Worm (Caenorhabditis elegans) whole organism, midembryonic: ENCODE measurements around the gene snu-23.

ENCODE experiments used
- T22C8.4 ChIP-seq: fragments of 200-800 bp; sonication (Bioruptor generic); IDR thresholded peaks from 2 replicates; pipeline ENCODE4 v1.3.6; 2022; ENCODE audit warnings: missing genetic modification characterization, missing compliant biosample characterization
- cog-1 ChIP-seq: sonication (generic microtip); optimal IDR thresholded peaks from 2 replicates; lab custom pipeline; 2016; ENCODE audit warnings: missing genetic modification characterization, missing compliant biosample characterization
- flt-1 ChIP-seq: fragments of 200-800 bp; sonication (Bioruptor generic); IDR thresholded peaks from 2 replicates; pipeline ENCODE4 v1.3.6; 2022; ENCODE audit warnings: missing genetic modification characterization, missing compliant biosample characterization
- klf-2 ChIP-seq: fragments of 200-800 bp; sonication (Bioruptor generic); conservative IDR thresholded peaks from 2 replicates; pipeline ENCODE4 v1.3.6; 2022; ENCODE audit warnings: missing genetic modification reagents, missing genetic modification characterization, missing compliant biosample characterization
- med-1 ChIP-seq: sonication (generic microtip); optimal IDR thresholded peaks from 2 replicates; lab custom pipeline; 2017; ENCODE audit warnings: missing genetic modification characterization, mild to moderate bottlenecking, missing compliant biosample characterization, antibody characterized with exemption, missing genetic modification reagents; ENCODE audit not compliant: insufficient read depth
- ref-1 ChIP-seq: fragments of 200-800 bp; sonication (Bioruptor generic); conservative IDR thresholded peaks from 2 replicates; pipeline ENCODE4 v1.3.6; 2022; ENCODE audit warnings: missing genetic modification reagents, missing genetic modification characterization, missing compliant biosample characterization
- tab-1 ChIP-seq: fragments of 200-800 bp; sonication (Bioruptor generic); IDR thresholded peaks from 2 replicates; pipeline ENCODE4 v1.3.6; 2022; ENCODE audit warnings: missing genetic modification characterization, missing compliant biosample characterization
- ztf-23 ChIP-seq: fragments of 200-800 bp; sonication (Bioruptor generic); IDR thresholded peaks from 2 replicates; pipeline ENCODE4 v1.3.6; 2022; ENCODE audit warnings: missing genetic modification reagents, missing genetic modification characterization, missing compliant biosample characterization
- ztf-29 ChIP-seq: fragments of 200-800 bp; sonication (Bioruptor generic); IDR thresholded peaks from 2 replicates; pipeline ENCODE4 v1.3.6; 2022; ENCODE audit warnings: missing genetic modification reagents, missing genetic modification characterization, missing compliant biosample characterization

Gene snu-23

ce11 chrIII:7806947-7807346 is 37.0 kb upstream of the snu-23 start:
- no peak for TF ChIP-seq ztf-29 (GFP tag; lab: Robert Waterston, UW)
- TF ChIP-seq flt-1: no peak
- no peak for TF ChIP-seq klf-2 (GFP tag; lab: Robert Waterston, UW)
- TF ChIP-seq ztf-23 (GFP tag; lab: Robert Waterston, UW): no peak
- TF ChIP-seq ref-1 (GFP tag; lab: Robert Waterston, UW): no peak
- no peak for TF ChIP-seq tab-1 (GFP tag; lab: Robert Waterston, UW)
- no peak for TF ChIP-seq cog-1 (tag; lab: Kevin White, UChicago)
- TF ChIP-seq med-1 (GFP tag; lab: Kevin White, UChicago): no peak
- TF ChIP-seq T22C8.4 (GFP tag; lab: Robert Waterston, UW): no peak

ce11 chrIII:7805253-7805652 is 35.3 kb upstream of the snu-23 start:
- TF ChIP-seq T22C8.4 (GFP tag; lab: Robert Waterston, UW): no peak
- TF ChIP-seq ztf-29 (GFP tag; lab: Robert Waterston, UW): no peak
- TF ChIP-seq ztf-23 (GFP tag; lab: Robert Waterston, UW): no peak
- no peak for TF ChIP-seq tab-1 (GFP tag; lab: Robert Waterston, UW)
- TF ChIP-seq flt-1: no peak
- TF ChIP-seq klf-2 (GFP tag; lab: Robert Waterston, UW): no peak
- TF ChIP-seq med-1 (GFP tag; lab: Kevin White, UChicago): no peak
- no peak for TF ChIP-seq ref-1 (GFP tag; lab: Robert Waterston, UW)
- no peak for TF ChIP-seq cog-1 (tag; lab: Kevin White, UChicago)

- TF ChIP-seq tab-1 (GFP tag; lab: Robert Waterston, UW): no peak
- no peak for TF ChIP-seq med-1 (GFP tag; lab: Kevin White, UChicago)
- TF ChIP-seq flt-1: no peak
- TF ChIP-seq ref-1 (GFP tag; lab: Robert Waterston, UW): no peak
- no peak for TF ChIP-seq T22C8.4 (GFP tag; lab: Robert Waterston, UW)
- no peak for TF ChIP-seq ztf-29 (GFP tag; lab: Robert Waterston, UW)
- TF ChIP-seq klf-2 (GFP tag; lab: Robert Waterston, UW): no peak
- no peak for TF ChIP-seq ztf-23 (GFP tag; lab: Robert Waterston, UW)
- TF ChIP-seq cog-1 (tag; lab: Kevin White, UChicago): no peak
Observed at ce11 chrIII:7795311-7795710, 25.4 kb upstream of the snu-23 start, which contains the start of gene cyk-7. Gene cyk-7, minus strand, starts transcription at chrIII:7795409.

ce11 chrIII:7792970-7793369 is 23.1 kb upstream of the snu-23 start:
- TF ChIP-seq med-1 (GFP tag; lab: Kevin White, UChicago): no peak
- no peak for TF ChIP-seq T22C8.4 (GFP tag; lab: Robert Waterston, UW)
- TF ChIP-seq tab-1 (GFP tag; lab: Robert Waterston, UW): no peak
- TF ChIP-seq ref-1 (GFP tag; lab: Robert Waterston, UW): no peak
- TF ChIP-seq ztf-23 (GFP tag; lab: Robert Waterston, UW): no peak
- TF ChIP-seq klf-2 (GFP tag; lab: Robert Waterston, UW): no peak
- TF ChIP-seq cog-1 (tag; lab: Kevin White, UChicago): no peak
- no peak for TF ChIP-seq ztf-29 (GFP tag; lab: Robert Waterston, UW)

ce11 chrIII:7792209-7792608 is 22.3 kb upstream of the snu-23 start:
- TF ChIP-seq flt-1 (no peak), ref-1 (GFP tag; lab: Robert Waterston, UW) (no peak), ztf-23 (GFP tag; lab: Robert Waterston, UW) (no peak), med-1 (GFP tag; lab: Kevin White, UChicago) (no peak), cog-1 (tag; lab: Kevin White, UChicago) (no peak), T22C8.4 (GFP tag; lab: Robert Waterston, UW) (no peak), klf-2 (GFP tag; lab: Robert Waterston, UW) (no peak), ztf-29 (GFP tag; lab: Robert Waterston, UW) (no peak), tab-1 (GFP tag; lab: Robert Waterston, UW) (no peak)

- TF ChIP-seq cog-1 (tag; lab: Kevin White, UChicago) (no peak), ztf-29 (GFP tag; lab: Robert Waterston, UW) (no peak), tab-1 (GFP tag; lab: Robert Waterston, UW) (no peak), ztf-23 (GFP tag; lab: Robert Waterston, UW) (no peak), klf-2 (GFP tag; lab: Robert Waterston, UW) (no peak), T22C8.4 (GFP tag; lab: Robert Waterston, UW) (no peak), flt-1 (no peak), med-1 (GFP tag; lab: Kevin White, UChicago) (no peak), ref-1 (GFP tag; lab: Robert Waterston, UW) (no peak)
Observed at ce11 chrIII:7790522-7790921, 20.6 kb upstream of the snu-23 start.

- no peak for TF ChIP-seq T22C8.4 (GFP tag; lab: Robert Waterston, UW)
- no peak for TF ChIP-seq ztf-29 (GFP tag; lab: Robert Waterston, UW)
- TF ChIP-seq ztf-23 (GFP tag; lab: Robert Waterston, UW): no peak
- no peak for TF ChIP-seq med-1 (GFP tag; lab: Kevin White, UChicago)
- no peak for TF ChIP-seq cog-1 (tag; lab: Kevin White, UChicago)
- no peak for TF ChIP-seq tab-1 (GFP tag; lab: Robert Waterston, UW)
- TF ChIP-seq ref-1 (GFP tag; lab: Robert Waterston, UW): no peak
- TF ChIP-seq flt-1: no peak
- no peak for TF ChIP-seq klf-2 (GFP tag; lab: Robert Waterston, UW)
Observed at ce11 chrIII:7788410-7788809, 18.5 kb upstream of the snu-23 start.

- TF ChIP-seq flt-1: no peak
- TF ChIP-seq T22C8.4 (GFP tag; lab: Robert Waterston, UW): no peak
- no peak for TF ChIP-seq ztf-23 (GFP tag; lab: Robert Waterston, UW)
- TF ChIP-seq cog-1 (tag; lab: Kevin White, UChicago): no peak
- TF ChIP-seq tab-1 (GFP tag; lab: Robert Waterston, UW): no peak
- no peak for TF ChIP-seq ref-1 (GFP tag; lab: Robert Waterston, UW)
- TF ChIP-seq ztf-29 (GFP tag; lab: Robert Waterston, UW): no peak
- no peak for TF ChIP-seq med-1 (GFP tag; lab: Kevin White, UChicago)
- no peak for TF ChIP-seq klf-2 (GFP tag; lab: Robert Waterston, UW)
Observed at ce11 chrIII:7784201-7784600, 14.3 kb upstream of the snu-23 start.

- TF ChIP-seq ztf-29 (GFP tag; lab: Robert Waterston, UW) (no peak), tab-1 (GFP tag; lab: Robert Waterston, UW) (no peak), ztf-23 (GFP tag; lab: Robert Waterston, UW) (no peak), klf-2 (GFP tag; lab: Robert Waterston, UW) (no peak), ref-1 (GFP tag; lab: Robert Waterston, UW) (no peak), med-1 (GFP tag; lab: Kevin White, UChicago) (no peak), T22C8.4 (GFP tag; lab: Robert Waterston, UW) (no peak), flt-1 (no peak), cog-1 (tag; lab: Kevin White, UChicago) (no peak)
Observed at ce11 chrIII:7783354-7783753, 13.4 kb upstream of the snu-23 start, which contains the start of gene mab-5. Gene mab-5, minus strand, starts transcription at chrIII:7783454.
